Fruit fly (Drosophila melanogaster): ENCODE measurements around the gene GAA1.

GAA1 gene

DNA sequence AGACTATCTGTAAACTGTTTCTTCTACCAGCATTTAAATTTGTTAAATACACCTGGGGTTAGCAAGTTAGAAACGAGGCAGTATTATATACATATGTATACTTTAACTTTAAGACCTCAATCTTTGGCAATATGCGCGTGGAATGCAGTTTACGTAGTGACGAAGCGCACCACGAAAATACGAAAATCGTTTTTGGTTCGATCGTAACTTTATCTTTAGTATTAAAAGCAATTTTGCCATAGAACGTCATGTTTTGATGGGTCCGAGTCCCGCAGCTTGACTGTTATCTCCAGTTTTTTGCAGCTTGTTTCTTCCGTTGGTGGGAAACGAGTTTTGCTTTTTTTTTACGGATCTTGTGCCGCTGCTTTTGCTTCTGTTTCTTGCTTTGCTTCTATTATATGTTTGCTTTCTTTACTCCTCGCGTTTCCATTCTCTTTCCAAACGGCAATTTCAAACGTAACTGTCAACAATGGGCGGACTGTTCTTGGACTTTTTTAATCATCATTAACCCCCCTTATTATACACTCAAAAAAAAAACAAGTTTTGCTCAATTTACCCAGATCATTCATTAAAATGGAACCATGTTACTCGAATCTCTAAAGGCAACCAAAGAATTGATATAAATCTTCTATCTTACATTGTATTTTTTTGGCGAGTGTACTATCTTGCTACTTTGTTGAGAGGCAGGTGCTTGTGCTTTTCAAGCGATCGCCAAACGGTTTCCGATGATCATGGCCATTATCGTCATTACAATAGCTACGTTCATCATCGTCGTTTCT, 18.7 kb upstream of the GAA1 start (continued):
- no peak for TF ChIP-seq CG4854 (GFP tag; optimal IDR thresholded peaks at IDR 0.05)
- peak; percentile 62 for TF ChIP-seq pho (GFP tag; optimal IDR thresholded peaks at IDR 0.05)
- TF ChIP-seq ftz-f1 (GFP tag; optimal IDR thresholded peaks at IDR 0.05), result no peak
- no peak for TF ChIP-seq CG10543 (GFP tag; optimal IDR thresholded peaks at IDR 0.05)
- no peak for TF ChIP-seq Hr78 (GFP tag; optimal IDR thresholded peaks at IDR 0.05)
- TF ChIP-seq Side (GFP tag; optimal IDR thresholded peaks at IDR 0.05), result peak; percentile 70
- TF ChIP-seq bcd (GFP tag; optimal IDR thresholded peaks at IDR 0.05), result peak; percentile 52
- peak; percentile 10 for TF ChIP-seq bab2 (GFP tag; optimal IDR thresholded peaks at IDR 0.05)
- no peak for TF ChIP-seq chinmo (GFP tag; IDR thresholded peaks at IDR 0.05; ENCODE audit: partially characterized antibody)
- no peak for TF ChIP-seq CG4617 (GFP tag; optimal IDR thresholded peaks at IDR 0.05; ENCODE audit: borderline replicate concordance)
- no peak for TF ChIP-seq Dll (GFP tag; IDR thresholded peaks at IDR 0.05; ENCODE audit: partially characterized antibody)
- no peak for TF ChIP-seq emc (GFP tag; optimal IDR thresholded peaks at IDR 0.05)
- TF ChIP-seq CG15269 (tag; optimal IDR thresholded peaks at IDR 0.05), result peak; percentile 7
- peak; percentile 16 for TF ChIP-seq zf30C (GFP tag; optimal IDR thresholded peaks at IDR 0.05)
- no peak for TF ChIP-seq Bgb (GFP tag; IDR thresholded peaks at IDR 0.05; ENCODE audit: partially characterized antibody)
- no peak for TF ChIP-seq tup (GFP tag; optimal IDR thresholded peaks at IDR 0.05)
- TF ChIP-seq CG12769 (tag; optimal IDR thresholded peaks at IDR 0.05), result peak; percentile 54
- no peak for TF ChIP-seq B-H2 (GFP tag; optimal IDR thresholded peaks at IDR 0.05)
- peak; percentile 32 for TF ChIP-seq CG11504 (tag; optimal IDR thresholded peaks at IDR 0.05)
- TF ChIP-seq Sry-β (GFP tag; optimal IDR thresholded peaks at IDR 0.05), result no peak
- TF ChIP-seq CG2120 (GFP tag; optimal IDR thresholded peaks at IDR 0.05), result peak; percentile 87
- no peak for TF ChIP-seq Stat92E (GFP tag; optimal IDR thresholded peaks at IDR 0.05)
- TF ChIP-seq tgo (GFP tag; IDR thresholded peaks at IDR 0.05), result no peak
- TF ChIP-seq CkIIα-i1 (GFP tag; IDR thresholded peaks at IDR 0.05), result no peak
- no peak for TF ChIP-seq CG14050 (GFP tag; IDR thresholded peaks at IDR 0.05)
- TF ChIP-seq bowl (GFP tag; IDR thresholded peaks at IDR 0.05), result no peak
- TF ChIP-seq CG8290 (GFP tag; optimal IDR thresholded peaks at IDR 0.05), result no peak
- peak in 1 of 2 experiments; percentile 48 for TF ChIP-seq CG8290 (tag; optimal IDR thresholded peaks at IDR 0.05)
- no peak for TF ChIP-seq otp (GFP tag; IDR thresholded peaks at IDR 0.05)
- peak; percentile 23 for TF ChIP-seq schlank (tag; optimal IDR thresholded peaks at IDR 0.05)
- no peak for TF ChIP-seq Sin3A (optimal IDR thresholded peaks at IDR 0.05)
- TF ChIP-seq CG6689 (GFP tag; IDR thresholded peaks at IDR 0.05), result no peak
- TF ChIP-seq CG5245 (GFP tag; optimal IDR thresholded peaks at IDR 0.05), result no peak
- TF ChIP-seq gt (GFP tag; IDR thresholded peaks at IDR 0.05), result no peak
- peak; percentile 49 for TF ChIP-seq ara (GFP tag; IDR thresholded peaks at IDR 0.05)
- no peak for TF ChIP-seq nom (GFP tag; optimal IDR thresholded peaks at IDR 0.05)
- TF ChIP-seq CG17802 (tag; optimal IDR thresholded peaks at IDR 0.05), result peak; percentile 3
- no peak for TF ChIP-seq Elba2 (GFP tag; optimal IDR thresholded peaks at IDR 0.05)
- no peak for TF ChIP-seq HLH3B (GFP tag; IDR thresholded peaks at IDR 0.05)
- TF ChIP-seq CG31224 (GFP tag; IDR thresholded peaks at IDR 0.05), result peak; percentile 43; the same call in 1 of the 2 replicates
- peak; percentile 76; the same call in 2 of the 3 replicates for TF ChIP-seq Dbx (GFP tag; IDR thresholded peaks at IDR 0.05)
- TF ChIP-seq CG9797 (GFP tag; optimal IDR thresholded peaks at IDR 0.05), result no peak
- no peak for TF ChIP-seq CG12219 (GFP tag; optimal IDR thresholded peaks at IDR 0.05)
- TF ChIP-seq Sox102F (GFP tag; optimal IDR thresholded peaks at IDR 0.05), result peak; percentile 20
- no peak for TF ChIP-seq ac (GFP tag; optimal IDR thresholded peaks at IDR 0.05)
- TF ChIP-seq CG10654 (GFP tag; optimal IDR thresholded peaks at IDR 0.05), result no peak
- TF ChIP-seq CG6175 (GFP tag; IDR thresholded peaks at IDR 0.05), result no peak
- peak; percentile 66 for TF ChIP-seq lilli (GFP tag; optimal IDR thresholded peaks at IDR 0.05)
- no peak for TF ChIP-seq BEAF-32 (GFP tag; optimal IDR thresholded peaks at IDR 0.05)
- TF ChIP-seq CG14667 (GFP tag; IDR thresholded peaks at IDR 0.05), result 0 out of 2 replicates have a peak, but pooled peaks have one; percentile 21

All from whole organism, embryonic.